Worm (Caenorhabditis elegans): ENCODE measurements around the gene Y37H2C.4.

ce11 chrV:18266238-18266637 lies 4.3 kb upstream of the Y37H2C.4 start, which contains the start of gene R10E8.6:
- TF ChIP-seq nhr-11 (tag; optimal IDR thresholded peaks at IDR 0.05) (no peak), elt-3 (tag; optimal IDR thresholded peaks at IDR 0.05) (no peak), ZK546.5 (tag; optimal IDR thresholded peaks at IDR 0.05) (no peak), pha-4 (tag; optimal IDR thresholded peaks at IDR 0.05) (no peak), hmg-11 (tag; optimal IDR thresholded peaks at IDR 0.05) (no peak), fos-1 (tag; optimal IDR thresholded peaks at IDR 0.05) (no peak), tbx-2 (tag; optimal IDR thresholded peaks at IDR 0.05) (no peak), ama-1 (optimal IDR thresholded peaks at IDR 0.05) (no peak), R02D3.7 (tag; optimal IDR thresholded peaks at IDR 0.05) (no peak), elt-1 (tag; optimal IDR thresholded peaks at IDR 0.05) (no peak)
